Worm (Caenorhabditis elegans): ENCODE data around the gene mstr-2.

ce11 chrIII:4513926-4514325 lies 45.0 kb downstream of the mstr-2 start:
- TF ChIP-seq ama-1 (optimal IDR thresholded peaks at IDR 0.05) (no peak), tbx-37 (GFP tag; conservative IDR thresholded peaks at IDR 0.05) (no peak), flt-1 (GFP tag; IDR thresholded peaks at IDR 0.05) (no peak; the same call in 1 of the 2 replicates), hnd-1 (tag; optimal IDR thresholded peaks at IDR 0.05) (no peak)
